Worm (Caenorhabditis elegans): ENCODE measurements around the gene C34F6.5.

DNA sequence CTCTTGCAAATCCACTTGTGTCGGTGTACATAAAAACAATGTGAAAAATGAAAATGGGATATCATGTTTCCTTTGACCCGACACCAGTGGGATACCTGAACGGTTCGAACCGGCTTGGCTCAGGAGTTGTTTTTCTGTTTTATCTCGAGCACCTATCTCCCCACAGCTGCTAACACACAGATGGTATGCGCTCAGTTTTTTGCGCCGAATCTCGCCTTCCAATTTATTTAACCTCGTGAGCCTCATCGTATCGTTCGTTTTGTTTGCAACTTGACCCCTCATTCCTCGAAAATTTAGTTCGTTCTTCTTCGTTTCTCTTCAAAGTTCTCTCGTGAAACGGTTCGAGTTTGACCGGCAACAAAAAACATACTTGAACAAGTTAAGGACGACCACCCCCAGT lies 48.2 kb downstream of the C34F6.5 start, which contains the start of gene C05C9.1:
- no peak for TF ChIP-seq fos-1 (tag; optimal IDR thresholded peaks at IDR 0.05)
- no peak for TF ChIP-seq blmp-1 (tag; optimal IDR thresholded peaks at IDR 0.05; ENCODE audit: insufficient read depth)
- TF ChIP-seq nhr-21 (tag; optimal IDR thresholded peaks at IDR 0.05) = no peak
- TF ChIP-seq aly-2 (tag; optimal IDR thresholded peaks at IDR 0.05) = no peak
- no peak for TF ChIP-seq C34F6.9 (tag; optimal IDR thresholded peaks at IDR 0.05)
- no peak for TF ChIP-seq ztf-11 (tag; optimal IDR thresholded peaks at IDR 0.05)
- no peak for TF ChIP-seq elt-1 (tag; optimal IDR thresholded peaks at IDR 0.05)
- no peak for TF ChIP-seq egl-27 (tag; optimal IDR thresholded peaks at IDR 0.05)
- TF ChIP-seq mdl-1 (tag; optimal IDR thresholded peaks at IDR 0.05) = no peak
- no peak for TF ChIP-seq elt-3 (tag; optimal IDR thresholded peaks at IDR 0.05)
- TF ChIP-seq zag-1 (tag; optimal IDR thresholded peaks at IDR 0.05) = no peak
- no peak for TF ChIP-seq snpc-4 (tag; optimal IDR thresholded peaks at IDR 0.05)
- TF ChIP-seq nhr-237 (tag; optimal IDR thresholded peaks at IDR 0.05) = no peak
- TF ChIP-seq lsy-2 (tag; optimal IDR thresholded peaks at IDR 0.05) = no peak
